Worm (Caenorhabditis elegans) whole organism, L2 larva: ENCODE data around the gene brc-1.

Experiments
- R02D3.7 ChIP-seq: fragments of 150-350 bp; optimal IDR thresholded peaks from 2 replicates; lab custom pipeline; 2014; ENCODE audit warnings: missing biosample characterization, missing genetic modification characterization
- ceh-82 ChIP-seq: fragments of 150-350 bp; optimal IDR thresholded peaks from 2 replicates; lab custom pipeline; 2014; ENCODE audit warnings: missing biosample characterization, missing genetic modification characterization
- elt-1 ChIP-seq: fragments of 150-350 bp; optimal IDR thresholded peaks from 2 replicates; lab custom pipeline; 2014; ENCODE audit warnings: missing biosample characterization, missing genetic modification characterization
- nhr-23 ChIP-seq: fragments of 150-350 bp; optimal IDR thresholded peaks from 2 replicates; lab custom pipeline; 2014; ENCODE audit warnings: missing biosample characterization, missing genetic modification reagents, missing genetic modification characterization
- nhr-237 ChIP-seq: fragments of 150-350 bp; optimal IDR thresholded peaks from 2 replicates; lab custom pipeline; 2014; ENCODE audit warnings: missing biosample characterization, missing genetic modification characterization
- nhr-25 ChIP-seq: fragments of 150-350 bp; sonication (generic microtip); optimal IDR thresholded peaks from 3 replicates; lab custom pipeline; 2014; ENCODE audit warnings: missing biosample characterization, missing genetic modification characterization
- snpc-4 ChIP-seq: fragments of 150-350 bp; optimal IDR thresholded peaks from 2 replicates; lab custom pipeline; 2014; ENCODE audit warnings: missing biosample characterization, missing genetic modification characterization
- ztf-11 ChIP-seq: sonication (generic microtip); optimal IDR thresholded peaks from 2 replicates; lab custom pipeline; 2017; ENCODE audit warnings: missing biosample characterization, missing genetic modification characterization

ce11 chrIII:3901542-3901941 lies 38.8 kb upstream of the brc-1 start, which contains the start of gene tir-1:
- no peak for TF ChIP-seq nhr-237 (tag; lab: Kevin White, UChicago)
- no peak for TF ChIP-seq elt-1 (tag; lab: Kevin White, UChicago)
- TF ChIP-seq R02D3.7 (tag; lab: Kevin White, UChicago): no peak
- TF ChIP-seq snpc-4 (tag; lab: Kevin White, UChicago): no peak
- no peak for TF ChIP-seq ceh-82 (tag; lab: Kevin White, UChicago)
- TF ChIP-seq nhr-23: no peak
- no peak for TF ChIP-seq nhr-25 (tag; lab: Kevin White, UChicago)
- no peak for TF ChIP-seq ztf-11
